Fruit fly (Drosophila melanogaster) whole organism, wandering third instar larva: Measurements from ENCODE around the gene CG4101.

Experiments used
- Abd-B ChIP-seq: fragments of >200 bp; optimal IDR thresholded peaks from 2 replicates; lab custom pipeline; 2017; ENCODE audit warnings: missing biosample characterization, missing genetic modification characterization
- CG32264 ChIP-seq: fragments of 200-800 bp; sonication (Bioruptor generic); optimal IDR thresholded peaks from 2 replicates; lab custom pipeline; 2016; ENCODE audit warnings: missing biosample characterization, missing genetic modification characterization
- CG9705 ChIP-seq: fragments of 200-800 bp; sonication (Bioruptor generic); optimal IDR thresholded peaks from 2 replicates; lab custom pipeline; 2018; ENCODE audit warnings: missing biosample characterization, mild to moderate bottlenecking, missing genetic modification characterization
- CrebA ChIP-seq: fragments of 200-800 bp; sonication (Bioruptor generic); optimal IDR thresholded peaks from 2 replicates; lab custom pipeline; 2016; ENCODE audit warnings: missing biosample characterization, mild to moderate bottlenecking, missing genetic modification characterization, borderline replicate concordance
- Dfd ChIP-seq: fragments of >200 bp; optimal IDR thresholded peaks from 2 replicates; lab custom pipeline; 2017; ENCODE audit warnings: missing biosample characterization, missing genetic modification characterization
- Dif ChIP-seq: fragments of 200-275, 200-300 bp; sonication (Bioruptor generic); optimal IDR thresholded peaks from 2 replicates; lab custom pipeline; 2018; ENCODE audit warnings: missing biosample characterization, missing genetic modification characterization; ENCODE audit not compliant: partially characterized antibody
- GATAd ChIP-seq: sonication (Bioruptor generic); optimal IDR thresholded peaks from 2 replicates; lab custom pipeline; 2016; ENCODE audit warnings: missing biosample characterization, missing genetic modification characterization
- HLH106 ChIP-seq: fragments of 200-800 bp; optimal IDR thresholded peaks from 3 replicates; lab custom pipeline; 2019; ENCODE audit warnings: missing biosample characterization, mild to moderate bottlenecking, missing genetic modification characterization, moderate library complexity
- Hnf4 ChIP-seq: fragments of 200-800 bp; sonication (Bioruptor generic); optimal IDR thresholded peaks from 2 replicates; lab custom pipeline; 2016; ENCODE audit warnings: missing biosample characterization, mild to moderate bottlenecking, missing genetic modification characterization
- Hr78 ChIP-seq: fragments of >200 bp; optimal IDR thresholded peaks from 2 replicates; lab custom pipeline; 2017; ENCODE audit warnings: missing biosample characterization, missing genetic modification characterization
- Hr83 ChIP-seq: fragments of 200-300 bp; sonication (Bioruptor generic); optimal IDR thresholded peaks from 2 replicates; lab custom pipeline; 2016; ENCODE audit warnings: missing biosample characterization, mild to moderate bottlenecking, missing genetic modification characterization, moderate library complexity; ENCODE audit not compliant: poor library complexity, severe bottlenecking
- Jra ChIP-seq: sonication (Bioruptor generic); optimal IDR thresholded peaks from 2 replicates; lab custom pipeline; 2016; ENCODE audit warnings: missing biosample characterization, missing genetic modification characterization
- Mio ChIP-seq: sonication (Bioruptor generic); optimal IDR thresholded peaks from 2 replicates; lab custom pipeline; 2016; ENCODE audit warnings: missing biosample characterization, missing genetic modification characterization
- Myc ChIP-seq: fragments of >200 bp; optimal IDR thresholded peaks from 2 replicates; lab custom pipeline; 2017
- N ChIP-seq: fragments of >200 bp; optimal IDR thresholded peaks from 2 replicates; lab custom pipeline; 2018; ENCODE audit warnings: missing biosample characterization, missing external identifiers, missing genetic modification characterization
- OdsH ChIP-seq: fragments of 200-800 bp; sonication (Bioruptor generic); optimal IDR thresholded peaks from 2 replicates; lab custom pipeline; 2016; ENCODE audit warnings: missing biosample characterization, mild to moderate bottlenecking, missing genetic modification characterization
- Rel ChIP-seq, 2 experiments: fragments of 200-800 bp; sonication (Bioruptor generic) in 1 of 2; optimal IDR thresholded peaks; 2 replicates in 1 of 2; 3 replicates in 1 of 2; lab custom pipeline; 2016 to 2019; ENCODE audit warnings: mild to moderate bottlenecking in 2 of 2, missing biosample characterization in 2 of 2, missing genetic modification characterization in 2 of 2, moderate library complexity in 1 of 2
- Sp1 ChIP-seq: fragments of 200-800 bp; sonication (Bioruptor generic); optimal IDR thresholded peaks from 3 replicates; lab custom pipeline; 2019; ENCODE audit warnings: missing biosample characterization, mild to moderate bottlenecking, missing genetic modification characterization, moderate library complexity
- Vsx2 ChIP-seq: fragments of 200-300, 225-300 bp; sonication (Bioruptor generic); optimal IDR thresholded peaks from 2 replicates; lab custom pipeline; 2018; ENCODE audit warnings: missing biosample characterization, missing genetic modification characterization; ENCODE audit not compliant: partially characterized antibody
- br ChIP-seq: fragments of 200-800 bp; sonication (Bioruptor generic); optimal IDR thresholded peaks from 2 replicates; lab custom pipeline; 2016; ENCODE audit warnings: missing biosample characterization, missing genetic modification characterization
- brk ChIP-seq: fragments of 200-800 bp; sonication (Bioruptor generic); optimal IDR thresholded peaks from 2 replicates; lab custom pipeline; 2016; ENCODE audit warnings: missing biosample characterization, mild to moderate bottlenecking, missing genetic modification characterization
- dl ChIP-seq, 2 experiments: fragments of 175-275, 200-275 bp in 1 of 2; fragments of 200-275 bp in 1 of 2; sonication (Bioruptor generic); optimal IDR thresholded peaks; lab custom pipeline; 2018; ENCODE audit warnings: mild to moderate bottlenecking in 2 of 2, missing biosample characterization in 2 of 2, missing genetic modification characterization in 2 of 2, moderate library complexity in 2 of 2; ENCODE audit not compliant: partially characterized antibody in 2 of 2, insufficient read depth in 1 of 2
- dmrt93B ChIP-seq: fragments of 200-800 bp; sonication (Bioruptor generic); optimal IDR thresholded peaks from 2 replicates; lab custom pipeline; 2018; ENCODE audit warnings: missing biosample characterization, mild to moderate bottlenecking, missing genetic modification characterization
- dsf ChIP-seq: sonication (Bioruptor generic); optimal IDR thresholded peaks from 2 replicates; lab custom pipeline; 2016; ENCODE audit warnings: missing biosample characterization, missing genetic modification characterization, borderline replicate concordance
- ey ChIP-seq: fragments of 200-800 bp; sonication (Bioruptor generic); optimal IDR thresholded peaks from 2 replicates; lab custom pipeline; 2016; ENCODE audit warnings: missing biosample characterization, missing genetic modification characterization
- foxo ChIP-seq, 2 experiments: fragments of 200-800 bp; sonication (Bioruptor generic); optimal IDR thresholded peaks; 2 replicates in 1 of 2; 3 replicates in 1 of 2; lab custom pipeline; 2016 to 2017; ENCODE audit warnings: missing biosample characterization in 2 of 2, missing genetic modification characterization in 2 of 2
- fru ChIP-seq: fragments of 200-800 bp; sonication (Bioruptor generic); optimal IDR thresholded peaks from 3 replicates; lab custom pipeline; 2016; ENCODE audit warnings: missing biosample characterization, mild to moderate bottlenecking, missing genetic modification characterization
- h ChIP-seq: fragments of 200-800 bp; sonication (Bioruptor generic); optimal IDR thresholded peaks from 3 replicates; lab custom pipeline; 2016; ENCODE audit warnings: missing biosample characterization, mild to moderate bottlenecking, missing genetic modification characterization
- jim ChIP-seq: fragments of 175-275, 200-325 bp; sonication (Bioruptor generic); optimal IDR thresholded peaks from 2 replicates; lab custom pipeline; 2016; ENCODE audit warnings: missing biosample characterization, mild to moderate bottlenecking, missing genetic modification characterization
- lola ChIP-seq: fragments of >200 bp; optimal IDR thresholded peaks from 2 replicates; lab custom pipeline; 2017; ENCODE audit warnings: missing biosample characterization, missing genetic modification characterization
- pan ChIP-seq: fragments of >200 bp; optimal IDR thresholded peaks from 2 replicates; lab custom pipeline; 2017
- psq ChIP-seq: fragments of 200-800 bp; sonication (Bioruptor generic); optimal IDR thresholded peaks from 3 replicates; lab custom pipeline; 2017; ENCODE audit warnings: missing biosample characterization, mild to moderate bottlenecking, missing genetic modification characterization, moderate library complexity
- rgr ChIP-seq: fragments of 200-800 bp; sonication (Bioruptor generic); optimal IDR thresholded peaks from 3 replicates; lab custom pipeline; 2016; ENCODE audit warnings: missing biosample characterization, mild to moderate bottlenecking, missing genetic modification characterization
- sage ChIP-seq: fragments of 200-800 bp; sonication (Bioruptor generic); optimal IDR thresholded peaks from 2 replicates; lab custom pipeline; 2016; ENCODE audit warnings: missing biosample characterization, mild to moderate bottlenecking, missing genetic modification characterization
- sv ChIP-seq: fragments of 200-800 bp; sonication (Bioruptor generic); optimal IDR thresholded peaks from 3 replicates; lab custom pipeline; 2016; ENCODE audit warnings: missing biosample characterization, missing genetic modification characterization
- tai ChIP-seq: sonication (Bioruptor generic); optimal IDR thresholded peaks from 2 replicates; lab custom pipeline; 2016; ENCODE audit warnings: missing biosample characterization, missing genetic modification characterization
- usp ChIP-seq: fragments of >200 bp; optimal IDR thresholded peaks from 2 replicates; lab custom pipeline; 2017; ENCODE audit warnings: missing biosample characterization, missing genetic modification characterization
- woc ChIP-seq: sonication (Bioruptor generic); optimal IDR thresholded peaks from 2 replicates; lab custom pipeline; 2016; ENCODE audit warnings: missing biosample characterization, mild to moderate bottlenecking, missing genetic modification characterization

The CG4101 gene

dm6 chr3L:16609120-16609519 is 3.2 kb upstream of the CG4101 start, which contains the start of gene CG4098:
Gene CG4098 (minus strand): TSS chr3L:16609347.
- TF ChIP-seq fru (GFP tag; lab: Kevin White, UChicago) (peak; percentile 63), psq (peak; percentile 34), Dfd (GFP tag; lab: Kevin White, UChicago) (no peak), pan (lab: Kevin White, UChicago) (no peak), N (no peak), Hnf4 (peak; percentile 77), Mio (GFP tag; lab: Kevin White, UChicago) (peak; percentile 28), foxo (GFP tag; optimal IDR thresholded peaks at IDR 0.05; lab: Kevin White, UChicago) (peak in 1 of 2 experiments; percentile 86), Jra (GFP tag; lab: Kevin White, UChicago) (peak; percentile 43), CrebA (GFP tag; lab: Kevin White, UChicago) (no peak), Dif (no peak), Hr78 (GFP tag; lab: Kevin White, UChicago) (no peak), Rel (GFP tag; optimal IDR thresholded peaks at IDR 0.05; lab: Kevin White, UChicago) (no peak), Rel (tag; optimal IDR thresholded peaks at IDR 0.05; lab: Kevin White, UChicago) (peak; percentile 40), Hr83 (GFP tag; lab: Kevin White, UChicago) (peak; percentile 97), dl (GFP tag; optimal IDR thresholded peaks at IDR 0.05; lab: Kevin White, UChicago; ENCODE audit: insufficient read depth in 1 of 2, partially characterized antibody in 2 of 2) (no peak), lola (no peak), Vsx2 (GFP tag; lab: Kevin White, UChicago) (no peak), dmrt93B (GFP tag; lab: Kevin White, UChicago) (no peak), CG9705 (GFP tag; lab: Kevin White, UChicago) (peak; percentile 10), rgr (GFP tag; lab: Kevin White, UChicago) (peak; percentile 79), brk (GFP tag; lab: Kevin White, UChicago) (no peak), ey (peak; percentile 69), br (GFP tag; lab: Kevin White, UChicago) (peak; percentile 76), sage (GFP tag; lab: Kevin White, UChicago) (no peak), Abd-B (GFP tag; lab: Kevin White, UChicago) (no peak), usp (GFP tag; lab: Kevin White, UChicago) (no peak), GATAd (GFP tag; lab: Kevin White, UChicago) (peak; percentile 1), woc (GFP tag; lab: Kevin White, UChicago) (peak; percentile 88), h (GFP tag; lab: Kevin White, UChicago) (peak; percentile 67), OdsH (GFP tag; lab: Kevin White, UChicago) (peak; percentile 65), HLH106 (tag; lab: Kevin White, UChicago) (peak; percentile 47), jim (peak; percentile 47), Myc (lab: Kevin White, UChicago) (no peak), CG32264 (GFP tag; lab: Kevin White, UChicago) (no peak), Sp1 (GFP tag; lab: Kevin White, UChicago) (peak; percentile 51), dsf (GFP tag; lab: Kevin White, UChicago) (no peak), tai (GFP tag; lab: Kevin White, UChicago) (no peak), sv (GFP tag; lab: Kevin White, UChicago) (peak; percentile 6)

dm6 chr3L:16610201-16610600 is 2.1 kb upstream of the CG4101 start, which contains the start of gene Prosbeta6:
Gene Prosbeta6 (minus strand): TSS chr3L:16610418.
- TF ChIP-seq brk (GFP tag; lab: Kevin White, UChicago) (peak; percentile 25), GATAd (GFP tag; lab: Kevin White, UChicago) (no peak)

- TF ChIP-seq Myc (lab: Kevin White, UChicago) (no peak), foxo (GFP tag; optimal IDR thresholded peaks at IDR 0.05; lab: Kevin White, UChicago) (peak in 1 of 2 experiments; percentile 47), Hr83 (GFP tag; lab: Kevin White, UChicago) (peak; percentile 60), Rel (GFP tag; optimal IDR thresholded peaks at IDR 0.05; lab: Kevin White, UChicago) (peak; percentile 52), Rel (tag; optimal IDR thresholded peaks at IDR 0.05; lab: Kevin White, UChicago) (peak; percentile 76), lola (no peak), Vsx2 (GFP tag; lab: Kevin White, UChicago) (no peak), N (no peak), sage (GFP tag; lab: Kevin White, UChicago) (peak; percentile 62), Jra (GFP tag; lab: Kevin White, UChicago) (peak; percentile 74), h (GFP tag; lab: Kevin White, UChicago) (peak; percentile 48), rgr (GFP tag; lab: Kevin White, UChicago) (peak; percentile 37), psq (peak; percentile 10), fru (GFP tag; lab: Kevin White, UChicago) (peak; percentile 5), jim (no peak), Hr78 (GFP tag; lab: Kevin White, UChicago) (no peak), br (GFP tag; lab: Kevin White, UChicago) (peak; percentile 15), HLH106 (tag; lab: Kevin White, UChicago) (peak; percentile 26)
Observed at dm6 chr3L:16612972-16613371, 686 bp downstream of the CG4101 start.
